Worm (Caenorhabditis elegans) whole organism, L1 larva: ENCODE results near the gene F10E9.1.

ENCODE experiments used
- ama-1 ChIP-seq: fragments of 150-350 bp; optimal IDR thresholded peaks from 2 replicates; lab custom pipeline; 2014
- blmp-1 ChIP-seq: fragments of 150-350 bp; optimal IDR thresholded peaks from 2 replicates; lab custom pipeline; 2014; ENCODE audit warnings: missing biosample characterization, missing genetic modification characterization
- egl-27 ChIP-seq, 2 experiments: fragments of 150-350 bp in 1 of 2; sonication (generic microtip); optimal IDR thresholded peaks; 3 replicates each; lab custom pipeline; 2017 to 2018; ENCODE audit warnings: missing biosample characterization in 2 of 2, missing genetic modification characterization in 2 of 2, missing genetic modification reagents in 2 of 2
- fkh-10 ChIP-seq: sonication (generic microtip); optimal IDR thresholded peaks from 2 replicates; lab custom pipeline; 2017; ENCODE audit warnings: missing biosample characterization, missing genetic modification reagents, missing genetic modification characterization
- grh-1 ChIP-seq: fragments of 200-800 bp; sonication (Bioruptor generic); IDR thresholded peaks from 2 replicates; pipeline ENCODE4 v1.3.6; 2022; ENCODE audit warnings: missing genetic modification reagents, missing genetic modification characterization, missing compliant biosample characterization
- lir-3 ChIP-seq: sonication (generic microtip); optimal IDR thresholded peaks from 2 replicates; lab custom pipeline; 2016; ENCODE audit warnings: mild to moderate bottlenecking, missing genetic modification characterization, moderate library complexity, missing compliant biosample characterization; ENCODE audit not compliant: poor library complexity
- lsy-2 ChIP-seq, 2 experiments: fragments of 150-350 bp; optimal IDR thresholded peaks; 2 replicates each; lab custom pipeline; 2014; ENCODE audit warnings: missing biosample characterization in 2 of 2, missing genetic modification characterization in 2 of 2
- nhr-237 ChIP-seq: fragments of 150-350 bp; optimal IDR thresholded peaks from 2 replicates; lab custom pipeline; 2014; ENCODE audit warnings: missing biosample characterization, missing genetic modification characterization
- nhr-85 ChIP-seq: sonication (generic microtip); peaks from one replicate; lab custom pipeline; 2016; ENCODE audit warnings: missing genetic modification characterization, inconsistent platforms, missing compliant biosample characterization

DNA sequence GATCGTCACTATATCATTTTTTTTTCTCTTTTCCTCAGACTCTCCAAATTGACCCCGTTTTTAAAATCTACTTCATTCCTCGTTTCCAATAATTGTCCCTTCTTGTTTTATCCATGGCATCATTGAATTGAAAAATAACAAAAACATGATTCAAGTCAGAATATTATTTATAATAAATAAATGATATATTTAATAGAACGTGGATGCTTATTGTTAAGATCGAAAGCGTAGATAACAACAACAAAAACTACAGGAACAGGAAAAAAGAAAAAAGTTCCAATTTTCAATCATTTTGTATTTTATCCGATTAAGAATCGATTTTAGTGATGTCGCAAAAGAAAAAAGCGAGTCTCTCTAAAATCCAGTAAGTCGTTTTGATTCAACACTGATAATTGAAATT, 10.6 kb upstream of the F10E9.1 start, which contains the start of gene F10E9.2:
- no peak for TF ChIP-seq nhr-237
- TF ChIP-seq egl-27 (tag; optimal IDR thresholded peaks at IDR 0.05; lab: Kevin White, UChicago): no peak
- TF ChIP-seq ama-1 (lab: Kevin White, UChicago): no peak
- TF ChIP-seq lsy-2 (tag; optimal IDR thresholded peaks at IDR 0.05; lab: Kevin White, UChicago): no peak
- no peak for TF ChIP-seq grh-1 (GFP tag; lab: Robert Waterston, UW)
- TF ChIP-seq nhr-85 (tag; lab: Kevin White, UChicago): no peak
- no peak for TF ChIP-seq fkh-10 (GFP tag; lab: Kevin White, UChicago)
- TF ChIP-seq blmp-1: no peak
- TF ChIP-seq lir-3 (tag; lab: Kevin White, UChicago): no peak
